Fruit fly (Drosophila melanogaster) whole organism, adult: Measurements from ENCODE around the gene Cmpk.

ENCODE experiments used
- CG12768 ChIP-seq: fragments of 200-800 bp; sonication (Bioruptor generic); optimal IDR thresholded peaks from 2 replicates; lab custom pipeline; 2017; ENCODE audit warnings: missing biosample characterization, missing genetic modification characterization, mild to moderate bottlenecking, moderate library complexity, missing genetic modification reagents
- CG1620 ChIP-seq: fragments of 200-800 bp; sonication (Bioruptor generic); optimal IDR thresholded peaks from 2 replicates; lab custom pipeline; 2016; ENCODE audit warnings: missing biosample characterization, missing genetic modification characterization
- CG7045 ChIP-seq: fragments of 200-800 bp; sonication (Bioruptor generic); optimal IDR thresholded peaks from 2 replicates; lab custom pipeline; 2017; ENCODE audit warnings: missing biosample characterization, mild to moderate bottlenecking, missing genetic modification characterization
- CG7101 ChIP-seq: fragments of 200-800 bp; sonication (Bioruptor generic); optimal IDR thresholded peaks from 2 replicates; lab custom pipeline; 2018; ENCODE audit warnings: missing biosample characterization, mild to moderate bottlenecking, missing genetic modification characterization, moderate library complexity
- Clk ChIP-seq: fragments of 200-800 bp; sonication (Bioruptor generic); optimal IDR thresholded peaks from 2 replicates; lab custom pipeline; 2017; ENCODE audit warnings: missing biosample characterization, missing genetic modification characterization
- Mnt ChIP-seq: fragments of 200-800 bp; sonication (Bioruptor generic); optimal IDR thresholded peaks from 2 replicates; lab custom pipeline; 2016; ENCODE audit warnings: missing biosample characterization, mild to moderate bottlenecking, missing genetic modification characterization
- kay ChIP-seq: fragments of 200-800 bp; sonication (Bioruptor generic); peaks from one replicate; lab custom pipeline; 2016; ENCODE audit warnings: missing biosample characterization, missing genetic modification characterization, borderline replicate concordance
- ovo ChIP-seq: fragments of 200-800 bp; sonication (Bioruptor generic); optimal IDR thresholded peaks from 2 replicates; lab custom pipeline; 2016; ENCODE audit warnings: missing biosample characterization, missing genetic modification characterization

DNA sequence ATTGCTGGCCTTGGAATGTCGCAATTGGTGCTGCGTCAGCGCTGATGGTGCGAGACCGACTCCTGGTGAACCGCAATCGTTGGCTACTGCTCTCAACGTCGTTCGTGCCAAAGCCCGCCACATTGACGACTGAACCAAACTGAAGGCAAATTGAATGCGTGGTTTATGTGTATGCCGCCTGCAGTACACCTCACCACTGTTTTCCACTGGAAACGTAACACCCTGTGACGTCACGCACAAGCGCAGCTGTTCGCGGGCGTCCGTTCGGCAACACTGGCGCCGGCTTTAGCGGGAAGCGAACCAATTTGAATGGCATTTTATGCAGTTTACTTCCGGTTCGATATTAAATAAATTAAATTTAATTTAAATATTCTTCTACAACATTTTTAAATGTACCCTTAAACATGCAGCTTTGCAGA lies at the start of gene Cmpk:
- TF ChIP-seq CG7101 (tag; lab: Kevin White, UChicago) (peak; percentile 94), CG1620 (GFP tag; lab: Kevin White, UChicago) (peak; percentile 82), Clk (GFP tag; lab: Kevin White, UChicago) (peak; percentile 37), Mnt (GFP tag; lab: Kevin White, UChicago) (peak; percentile 90), CG12768 (GFP tag; lab: Kevin White, UChicago) (peak; percentile 87), CG7045 (GFP tag; lab: Kevin White, UChicago) (peak; percentile 68), kay (no peak), ovo (GFP tag; lab: Kevin White, UChicago) (peak; percentile 51)
